Worm (Caenorhabditis elegans): ENCODE results near the gene ech-5.

ech-5 gene

DNA sequence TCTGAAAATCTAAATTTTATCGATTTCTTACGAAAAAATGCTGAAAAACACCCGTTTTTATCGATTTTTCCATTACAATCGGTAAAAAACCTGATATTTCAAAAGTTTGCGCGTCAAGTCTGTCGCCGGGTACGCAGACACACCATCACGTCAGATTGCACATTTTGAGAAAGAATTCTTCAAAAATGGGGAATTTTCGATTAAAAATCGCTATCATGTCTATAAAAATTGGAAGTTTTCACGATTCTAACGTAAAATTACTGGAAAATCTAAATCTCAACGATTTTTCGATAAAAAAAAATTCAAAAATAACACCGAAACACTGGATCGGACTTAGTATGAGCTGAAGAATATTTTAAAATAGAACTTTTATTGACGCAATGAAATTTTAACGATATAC is 2.5 kb upstream of the ech-5 start, which contains the start of gene F56B3.4:
Gene F56B3.4, minus strand, starts transcription at position 1 of the 400 bp plus-strand sequence.
- TF ChIP-seq ztf-11 (tag; optimal IDR thresholded peaks at IDR 0.05) (no peak), set-16 (GFP tag; IDR thresholded peaks at IDR 0.05) (no peak), lin-1 (GFP tag; IDR thresholded peaks at IDR 0.05) (no peak), Y5F2A.4 (GFP tag; optimal IDR thresholded peaks at IDR 0.05) (no peak), attf-4 (tag; optimal IDR thresholded peaks at IDR 0.05) (no peak), Y48G9A.11 (GFP tag; IDR thresholded peaks at IDR 0.05) (peak; percentile 41; the same call in 1 of the 2 replicates), php-3 (GFP tag; IDR thresholded peaks at IDR 0.05) (no peak), unc-39 (tag; optimal IDR thresholded peaks at IDR 0.05) (no peak), mdl-1 (tag; optimal IDR thresholded peaks at IDR 0.05) (no peak), hif-1 (tag; optimal IDR thresholded peaks at IDR 0.05) (no peak), sdz-12 (GFP tag; optimal IDR thresholded peaks at IDR 0.05) (no peak), ZK546.5 (tag; optimal IDR thresholded peaks at IDR 0.05) (no peak), hlh-11 (tag; optimal IDR thresholded peaks at IDR 0.05) (no peak), Y75B8A.6 (GFP tag; IDR thresholded peaks at IDR 0.05) (no peak), aha-1 (tag) (peak; percentile 42), ama-1 (optimal IDR thresholded peaks at IDR 0.05) (peak; percentile 20), lin-39 (tag; optimal IDR thresholded peaks at IDR 0.05) (no peak), dmd-9 (GFP tag; IDR thresholded peaks at IDR 0.05) (no peak), dmd-6 (GFP tag; IDR thresholded peaks at IDR 0.05) (no peak), cey-2 (tag; optimal IDR thresholded peaks at IDR 0.05; ENCODE audit: borderline replicate concordance, insufficient read depth) (no peak), snpc-1.2 (GFP tag; IDR thresholded peaks at IDR 0.05) (no peak), lsy-2 (tag; optimal IDR thresholded peaks at IDR 0.05) (no peak), nhr-102 (tag; optimal IDR thresholded peaks at IDR 0.05) (no peak), zip-11 (GFP tag; IDR thresholded peaks at IDR 0.05) (no peak), lin-38 (GFP tag; IDR thresholded peaks at IDR 0.05) (peak; percentile 57), F44E2.7 (GFP tag; IDR thresholded peaks at IDR 0.05) (no peak), daf-16 (GFP tag; optimal IDR thresholded peaks at IDR 0.05) (no peak), daf-16 (tag; optimal IDR thresholded peaks at IDR 0.05) (no peak), ceh-44 (GFP tag; IDR thresholded peaks at IDR 0.05) (no peak), daf-8 (GFP tag; IDR thresholded peaks at IDR 0.05) (no peak), zfp-3 (GFP tag; conservative IDR thresholded peaks at IDR 0.05) (no peak), F26F4.8 (GFP tag; conservative IDR thresholded peaks at IDR 0.05) (no peak), egl-43 (GFP tag; IDR thresholded peaks at IDR 0.05) (no peak), fos-1 (tag; optimal IDR thresholded peaks at IDR 0.05) (no peak), ceh-28 (tag; optimal IDR thresholded peaks at IDR 0.05) (peak; percentile 17), dve-1 (tag; optimal IDR thresholded peaks at IDR 0.05; ENCODE audit: insufficient read depth) (no peak)

- TF ChIP-seq R02D3.7 (tag; optimal IDR thresholded peaks at IDR 0.05) (no peak), lin-38 (GFP tag; IDR thresholded peaks at IDR 0.05) (peak; percentile 65), egl-27 (tag; optimal IDR thresholded peaks at IDR 0.05) (no peak), dmd-6 (GFP tag; IDR thresholded peaks at IDR 0.05) (no peak), snpc-4 (tag; optimal IDR thresholded peaks at IDR 0.05) (no peak), mxl-2 (GFP tag; conservative IDR thresholded peaks at IDR 0.05) (no peak), lin-1 (GFP tag; IDR thresholded peaks at IDR 0.05) (no peak), arid-1 (GFP tag; conservative IDR thresholded peaks at IDR 0.05) (peak; percentile 47; the same call in 1 of the 2 replicates), ctbp-1 (GFP tag; IDR thresholded peaks at IDR 0.05) (no peak), lin-13 (GFP tag; optimal IDR thresholded peaks at IDR 0.05) (no peak), attf-4 (tag; optimal IDR thresholded peaks at IDR 0.05) (no peak), Y48G9A.11 (GFP tag; IDR thresholded peaks at IDR 0.05) (no peak), nhr-11 (tag; optimal IDR thresholded peaks at IDR 0.05) (no peak), ceh-32 (tag; optimal IDR thresholded peaks at IDR 0.05; ENCODE audit: poor library complexity) (no peak)
These were observed 1.4 kb upstream of the ech-5 start, which contains the start of gene skr-18 for ce11 chrIV:795383-795872. Gene skr-18 (minus strand): TSS chrIV:795433.

Measured in whole organism, L4 larva.